Fruit fly (Drosophila melanogaster) whole organism, pupa: ENCODE measurements around the gene Duba.
"Not testable (repeated sequence)": the region's sequence is repeated elsewhere in the genome, so short reads cannot be mapped to it uniquely, and the experiment has no call there.

ENCODE experiments used
- CG10348 ChIP-seq: fragments of 200-800 bp; sonication (Bioruptor generic); IDR thresholded peaks from 2 replicates; pipeline ENCODE4 v1.3.6; 2022; ENCODE audit warnings: missing biosample characterization, missing genetic modification characterization
- CG12605 ChIP-seq: fragments of 200-800 bp; sonication (Bioruptor generic); IDR thresholded peaks from 2 replicates; pipeline ENCODE4 v1.3.6; 2022; ENCODE audit warnings: missing biosample characterization, missing genetic modification characterization
- CG13204 ChIP-seq: fragments of 200-800 bp; sonication (Bioruptor generic); optimal IDR thresholded peaks from 2 replicates; lab custom pipeline; 2018; ENCODE audit warnings: missing biosample characterization, mild to moderate bottlenecking, missing genetic modification characterization, moderate library complexity
- CG14655 ChIP-seq: fragments of 200-800 bp; sonication (Bioruptor generic); optimal IDR thresholded peaks from 3 replicates; lab custom pipeline; 2017; ENCODE audit warnings: mild to moderate bottlenecking, missing biosample characterization, missing genetic modification reagents, missing genetic modification characterization
- CG15710 ChIP-seq: fragments of 200-800 bp; sonication (Bioruptor generic); optimal IDR thresholded peaks from 2 replicates; lab custom pipeline; 2018; ENCODE audit warnings: missing biosample characterization, mild to moderate bottlenecking, missing genetic modification characterization, moderate library complexity
- CG17806 ChIP-seq: fragments of 200-800 bp; sonication (Bioruptor generic); optimal IDR thresholded peaks from 2 replicates; lab custom pipeline; 2018; ENCODE audit warnings: missing biosample characterization, mild to moderate bottlenecking, missing genetic modification characterization, moderate library complexity
- CG32121 ChIP-seq: fragments of 200-800 bp; sonication (Bioruptor generic); IDR thresholded peaks from 2 replicates; pipeline ENCODE4 v1.3.6; 2022; ENCODE audit warnings: missing biosample characterization, missing genetic modification characterization
- CG34367 ChIP-seq: fragments of 200-800 bp; sonication (Bioruptor generic); optimal IDR thresholded peaks from 2 replicates; lab custom pipeline; 2018; ENCODE audit warnings: missing biosample characterization, mild to moderate bottlenecking, missing genetic modification characterization
- CG4496 ChIP-seq: fragments of 200-800 bp; sonication (Bioruptor generic); IDR thresholded peaks from 3 replicates; pipeline ENCODE4 v1.3.6; 2022; ENCODE audit warnings: missing biosample characterization, missing genetic modification characterization
- CG8159 ChIP-seq: fragments of 200-800 bp; sonication (Bioruptor generic); optimal IDR thresholded peaks from 3 replicates; lab custom pipeline; 2018; ENCODE audit warnings: missing biosample characterization, mild to moderate bottlenecking, missing genetic modification characterization, moderate library complexity
- CG8301 ChIP-seq: fragments of 200-800 bp; sonication (Bioruptor generic); optimal IDR thresholded peaks from 2 replicates; lab custom pipeline; 2018; ENCODE audit warnings: missing biosample characterization, mild to moderate bottlenecking, missing genetic modification characterization
- CG9948 ChIP-seq: fragments of 200-800 bp; sonication (Bioruptor generic); optimal IDR thresholded peaks from 2 replicates; lab custom pipeline; 2018; ENCODE audit warnings: missing biosample characterization, mild to moderate bottlenecking, missing genetic modification characterization, moderate library complexity
- D1 ChIP-seq: fragments of 200-800 bp; sonication (Bioruptor generic); optimal IDR thresholded peaks from 2 replicates; lab custom pipeline; 2018; ENCODE audit warnings: missing biosample characterization, mild to moderate bottlenecking, missing genetic modification characterization, moderate library complexity
- EcR ChIP-seq: fragments of 200-800 bp; sonication (Bioruptor generic); optimal IDR thresholded peaks from 3 replicates; lab custom pipeline; 2019; ENCODE audit warnings: missing biosample characterization, missing genetic modification characterization, mild to moderate bottlenecking, moderate library complexity, missing genetic modification reagents
- Ets98B ChIP-seq: fragments of 200-800 bp; sonication (Bioruptor generic); IDR thresholded peaks from 2 replicates; pipeline ENCODE4 v1.3.6; 2022; ENCODE audit warnings: missing biosample characterization, missing genetic modification characterization
- Pif1A ChIP-seq: fragments of 200-800 bp; sonication (Bioruptor generic); optimal IDR thresholded peaks from 3 replicates; lab custom pipeline; 2016; ENCODE audit warnings: missing biosample characterization, missing genetic modification characterization
- Pif1B ChIP-seq: fragments of 200-800 bp; sonication (Bioruptor generic); optimal IDR thresholded peaks from 3 replicates; lab custom pipeline; 2016; ENCODE audit warnings: missing biosample characterization, missing genetic modification characterization
- Snoo ChIP-seq: fragments of 200-800 bp; sonication (Bioruptor generic); optimal IDR thresholded peaks from 3 replicates; lab custom pipeline; 2017; ENCODE audit warnings: missing biosample characterization, mild to moderate bottlenecking, missing genetic modification characterization, inconsistent platforms
- fd96Ca ChIP-seq: fragments of 200-800 bp; sonication (Bioruptor generic); IDR thresholded peaks from 3 replicates; pipeline ENCODE4 v1.3.6; 2022; ENCODE audit warnings: missing biosample characterization, missing genetic modification characterization
- gl ChIP-seq: fragments of 200-800 bp; sonication (Bioruptor generic); optimal IDR thresholded peaks from 2 replicates; lab custom pipeline; 2018; ENCODE audit warnings: missing biosample characterization, mild to moderate bottlenecking, missing genetic modification characterization
- rn ChIP-seq: fragments of 200-800 bp; sonication (Bioruptor generic); IDR thresholded peaks from 2 replicates; pipeline ENCODE4 v1.3.6; 2022; ENCODE audit warnings: missing biosample characterization, missing genetic modification characterization

The Duba gene

dm6 chr3L:11591131-11591530 is 18.1 kb downstream of the Duba start, which contains the start of gene CG33268:
Gene CG33268 (minus strand): TSS chr3L:11591231.
- TF ChIP-seq rn (no peak), CG34367 (no peak), CG32121 (GFP tag; lab: Robert Waterston, UW) (no peak), CG17806 (tag; lab: Kevin White, UChicago) (no peak), CG12605 (GFP tag; lab: Robert Waterston, UW) (no peak), fd96Ca (no peak), Ets98B (GFP tag; lab: Robert Waterston, UW) (no peak), D1 (tag; lab: Kevin White, UChicago) (no peak), CG4496 (GFP tag; lab: Robert Waterston, UW) (no peak), EcR (no peak), Pif1B (GFP tag; lab: Kevin White, UChicago) (no peak), CG9948 (no peak), Snoo (tag; lab: Kevin White, UChicago) (no peak), CG8159 (tag; lab: Kevin White, UChicago) (no peak), CG15710 (tag; lab: Kevin White, UChicago) (no peak), CG8301 (tag; lab: Kevin White, UChicago) (no peak), CG14655 (GFP tag; lab: Kevin White, UChicago) (no peak), CG13204 (GFP tag; lab: Kevin White, UChicago) (no peak), gl (tag; lab: Kevin White, UChicago) (no peak)

- TF ChIP-seq CG17806 (tag; lab: Kevin White, UChicago); Pif1B (GFP tag; lab: Kevin White, UChicago); CG15710 (tag; lab: Kevin White, UChicago): not testable (repeated sequence)
Measured at dm6 chr3L:11589395-11589794, 19.9 kb downstream of the Duba start, which contains the start of gene CG7377. Gene CG7377 (plus strand): TSS chr3L:11589695.

- TF ChIP-seq EcR (no peak), CG32121 (GFP tag; lab: Robert Waterston, UW) (no peak), CG17806 (tag; lab: Kevin White, UChicago) (no peak), rn (no peak), CG8301 (tag; lab: Kevin White, UChicago) (peak; percentile 21), Ets98B (GFP tag; lab: Robert Waterston, UW) (0 out of 2 replicates have a peak, but pooled peaks have one; percentile 37), Pif1B (GFP tag; lab: Kevin White, UChicago) (no peak), CG4496 (GFP tag; lab: Robert Waterston, UW) (0 out of 3 replicates have a peak, but pooled peaks have one; percentile 45)
Measured at dm6 chr3L:11588594-11588993, 20.7 kb downstream of the Duba start.

- TF ChIP-seq CG9948 = peak; percentile 85
- TF ChIP-seq fd96Ca = no peak; the same call in 1 of the 3 replicates
- TF ChIP-seq Pif1A (GFP tag; lab: Kevin White, UChicago) = peak; percentile 80
- TF ChIP-seq CG17806 (tag; lab: Kevin White, UChicago) = peak; percentile 84
- TF ChIP-seq CG34367 = peak; percentile 84
- TF ChIP-seq CG8159 (tag; lab: Kevin White, UChicago) = peak; percentile 92
- TF ChIP-seq CG14655 (GFP tag; lab: Kevin White, UChicago) = peak; percentile 91
- TF ChIP-seq CG10348 (GFP tag; lab: Robert Waterston, UW) = peak; percentile 57; the same call in 1 of the 2 replicates
- TF ChIP-seq Ets98B (GFP tag; lab: Robert Waterston, UW) = peak; percentile 74
- TF ChIP-seq Pif1B (GFP tag; lab: Kevin White, UChicago) = peak; percentile 76
- TF ChIP-seq CG13204 (GFP tag; lab: Kevin White, UChicago) = peak; percentile 83
- TF ChIP-seq CG15710 (tag; lab: Kevin White, UChicago) = peak; percentile 93
- peak; percentile 66 for TF ChIP-seq CG32121 (GFP tag; lab: Robert Waterston, UW)
- peak; percentile 81 for TF ChIP-seq CG4496 (GFP tag; lab: Robert Waterston, UW)
- peak; percentile 52 for TF ChIP-seq EcR
- TF ChIP-seq rn = peak; percentile 60; the same call in 1 of the 2 replicates
- TF ChIP-seq CG8301 (tag; lab: Kevin White, UChicago) = peak; percentile 89
- peak; percentile 28 for TF ChIP-seq D1 (tag; lab: Kevin White, UChicago)
- peak; percentile 81 for TF ChIP-seq gl (tag; lab: Kevin White, UChicago)
- peak; percentile 71 for TF ChIP-seq CG12605 (GFP tag; lab: Robert Waterston, UW)
- TF ChIP-seq Snoo (tag; lab: Kevin White, UChicago) = peak; percentile 78
Measured at dm6 chr3L:11587720-11588580, 21.3 kb downstream of the Duba start, which contains the start of gene rt. Gene rt (minus strand): TSS chr3L:11587770.

dm6 chr3L:11586794-11587462 is 22.3 kb downstream of the Duba start:
- TF ChIP-seq Ets98B (GFP tag; lab: Robert Waterston, UW) = no peak
- TF ChIP-seq rn = no peak
- TF ChIP-seq CG34367 = no peak
- no peak for TF ChIP-seq D1 (tag; lab: Kevin White, UChicago)
- TF ChIP-seq CG4496 (GFP tag; lab: Robert Waterston, UW) = peak; percentile 18; the same call in 1 of the 3 replicates
- TF ChIP-seq CG9948 = no peak
- TF ChIP-seq CG32121 (GFP tag; lab: Robert Waterston, UW) = 0 out of 2 replicates have a peak, but pooled peaks have one; percentile 16
